Worm (Caenorhabditis elegans): ENCODE measurements around the gene T20D3.6.
"Not testable (repeated sequence)": the region's sequence is repeated elsewhere in the genome, so short reads cannot be mapped to it uniquely, and the experiment has no call there.

The T20D3.6 gene

ce11 chrIV:9333007-9333406 is 6.1 kb downstream of the T20D3.6 start:
- TF ChIP-seq unc-62 (GFP tag; optimal IDR thresholded peaks at IDR 0.05), result no peak

ce11 chrIV:9330755-9331154 is 8.3 kb downstream of the T20D3.6 start, which contains the start of gene nspg-7.1:
TSS of gene nspg-7.1 (minus strand) at chrIV:9330855.
- TF ChIP-seq unc-62 (GFP tag; optimal IDR thresholded peaks at IDR 0.05), result no peak

- no peak for TF ChIP-seq unc-62 (GFP tag; optimal IDR thresholded peaks at IDR 0.05)
Measured at ce11 chrIV:9327706-9328105, 11.4 kb downstream of the T20D3.6 start, which contains the start of gene clec-183. TSS of gene clec-183 (plus strand) at chrIV:9328006.

ce11 chrIV:9323989-9324506 is 15.1 kb downstream of the T20D3.6 start, which contains the start of the genes nspg-11 and F49C12.15:
TSS of gene nspg-11 (minus strand) at chrIV:9324089.
TSS of gene F49C12.15 (plus strand) at chrIV:9324456.
- no peak for TF ChIP-seq unc-62 (GFP tag; optimal IDR thresholded peaks at IDR 0.05)

ce11 chrIV:9322489-9322888 is 16.6 kb downstream of the T20D3.6 start:
- no peak for TF ChIP-seq unc-62 (GFP tag; optimal IDR thresholded peaks at IDR 0.05)

- no peak for TF ChIP-seq unc-62 (GFP tag; optimal IDR thresholded peaks at IDR 0.05)
Measured at ce11 chrIV:9321039-9321851, 17.9 kb downstream of the T20D3.6 start, which contains the start of the genes F49C12.12 and vha-17. TSS of gene F49C12.12 (minus strand) at chrIV:9321089. TSS of gene vha-17 (plus strand) at chrIV:9321801.

ce11 chrIV:9320023-9320422 is 19.1 kb downstream of the T20D3.6 start:
- TF ChIP-seq unc-62 (GFP tag; optimal IDR thresholded peaks at IDR 0.05), result no peak

ce11 chrIV:9319080-9319479 is 20.0 kb downstream of the T20D3.6 start, which contains the start of the genes F49C12.11 and nemt-1:
TSS of gene F49C12.11 (plus strand) at chrIV:9319380.
TSS of gene nemt-1 (minus strand) at chrIV:9319439.
- no peak for TF ChIP-seq unc-62 (GFP tag; optimal IDR thresholded peaks at IDR 0.05)

- TF ChIP-seq unc-62 (GFP tag; optimal IDR thresholded peaks at IDR 0.05), result no peak
Measured at ce11 chrIV:9318147-9318546, 21.0 kb downstream of the T20D3.6 start.

- TF ChIP-seq unc-62 (GFP tag; optimal IDR thresholded peaks at IDR 0.05), result no peak
Measured at ce11 chrIV:9316068-9316681, 22.9 kb downstream of the T20D3.6 start, which contains the start of the genes F49C12.9 and rpn-7. TSS of gene F49C12.9 (minus strand) at chrIV:9316215. TSS of gene rpn-7 (plus strand) at chrIV:9316631.

ce11 chrIV:9312827-9313226 is 26.3 kb downstream of the T20D3.6 start, which contains the start of gene F49C12.7:
TSS of gene F49C12.7 (minus strand) at chrIV:9312927.
- not testable (repeated sequence) for TF ChIP-seq unc-62 (GFP tag; optimal IDR thresholded peaks at IDR 0.05)

- TF ChIP-seq unc-62 (GFP tag; optimal IDR thresholded peaks at IDR 0.05), result no peak
Measured at ce11 chrIV:9310935-9311566, 28.1 kb downstream of the T20D3.6 start.

ce11 chrIV:9308975-9309374 is 30.1 kb downstream of the T20D3.6 start, which contains the start of gene F49C12.6:
TSS of gene F49C12.6 (minus strand) at chrIV:9309075.
- TF ChIP-seq unc-62 (GFP tag; optimal IDR thresholded peaks at IDR 0.05), result no peak

ce11 chrIV:9304617-9305016 is 34.5 kb downstream of the T20D3.6 start, which contains the start of gene F49C12.5:
TSS of gene F49C12.5 (plus strand) at chrIV:9304917.
- no peak for TF ChIP-seq unc-62 (GFP tag; optimal IDR thresholded peaks at IDR 0.05)

ce11 chrIV:9303994-9304393 is 35.1 kb downstream of the T20D3.6 start, which contains the start of gene F49C12.4:
TSS of gene F49C12.4 (minus strand) at chrIV:9304094.
- no peak for TF ChIP-seq unc-62 (GFP tag; optimal IDR thresholded peaks at IDR 0.05)

Measured in whole organism, dauer.